Fruit fly (Drosophila melanogaster) whole organism, embryonic: ENCODE results near the gene kirre.

Source experiments
- Antp ChIP-seq: fragments of 200-800 bp; sonication (Bioruptor generic); optimal IDR thresholded peaks from 3 replicates; lab custom pipeline; 2016; ENCODE audit warnings: missing biosample characterization, missing genetic modification characterization
- Atf6 ChIP-seq: fragments of 200-800 bp; sonication (Bioruptor generic); IDR thresholded peaks from 2 replicates; pipeline ENCODE4 v1.3.6; 2022; ENCODE audit warnings: missing biosample characterization, missing genetic modification characterization
- Awh ChIP-seq: fragments of 200-800 bp; sonication (Bioruptor generic); IDR thresholded peaks from 2 replicates; pipeline ENCODE4, ENCODE4 v1.3.6; 2022; ENCODE audit warnings: missing biosample characterization, missing genetic modification characterization
- B-H2 ChIP-seq: fragments of 200-800 bp; sonication (Bioruptor generic); optimal IDR thresholded peaks from 2 replicates; lab custom pipeline; 2018; ENCODE audit warnings: missing biosample characterization, mild to moderate bottlenecking, missing genetic modification characterization
- CG10209 ChIP-seq: fragments of 200-800 bp; sonication (Bioruptor generic); optimal IDR thresholded peaks from 3 replicates; lab custom pipeline; 2017; ENCODE audit warnings: missing biosample characterization, mild to moderate bottlenecking, missing genetic modification characterization, missing genetic modification reagents
- CG1024 ChIP-seq: fragments of 200-800 bp; sonication (Bioruptor generic); IDR thresholded peaks from 2 replicates; pipeline ENCODE4 v1.3.6; 2022; ENCODE audit warnings: missing biosample characterization, missing genetic modification characterization
- CG11560 ChIP-seq: fragments of 200-800 bp; sonication (Bioruptor generic); IDR thresholded peaks from 3 replicates; pipeline ENCODE4 v1.3.6; 2022; ENCODE audit warnings: missing biosample characterization, missing genetic modification characterization
- CG12769 ChIP-seq: fragments of 200-800 bp; sonication (Bioruptor generic); optimal IDR thresholded peaks from 2 replicates; lab custom pipeline; 2019; ENCODE audit warnings: missing biosample characterization, mild to moderate bottlenecking, missing genetic modification characterization, moderate library complexity
- CG15011 ChIP-seq: fragments of 200-800 bp; sonication (Bioruptor generic); optimal IDR thresholded peaks from 3 replicates; lab custom pipeline; 2018; ENCODE audit warnings: missing biosample characterization, mild to moderate bottlenecking, missing genetic modification characterization
- CG16863 ChIP-seq: fragments of 200-800 bp; sonication (Bioruptor generic); optimal IDR thresholded peaks from 3 replicates; lab custom pipeline; 2016; ENCODE audit warnings: missing biosample characterization, missing genetic modification characterization
- CG18011 ChIP-seq: fragments of 200-800 bp; sonication (Bioruptor generic); optimal IDR thresholded peaks from 2 replicates; lab custom pipeline; 2017; ENCODE audit warnings: missing biosample characterization, missing genetic modification characterization, mild to moderate bottlenecking, moderate library complexity, missing genotype
- CG18262 ChIP-seq: fragments of 200-800 bp; optimal IDR thresholded peaks from 3 replicates; lab custom pipeline; 2019; ENCODE audit warnings: missing biosample characterization, mild to moderate bottlenecking, missing genetic modification characterization, moderate library complexity
- CG2116 ChIP-seq: fragments of 200-800 bp; sonication (Bioruptor generic); optimal IDR thresholded peaks from 3 replicates; lab custom pipeline; 2018; ENCODE audit warnings: missing biosample characterization, mild to moderate bottlenecking, missing genetic modification characterization
- CG3163 ChIP-seq: fragments of 200-800 bp; sonication (Bioruptor generic); optimal IDR thresholded peaks from 3 replicates; lab custom pipeline; 2016; ENCODE audit warnings: missing biosample characterization, missing genetic modification characterization
- CG32532 ChIP-seq: fragments of 200-800 bp; sonication (Bioruptor generic); IDR thresholded peaks from 2 replicates; pipeline ENCODE4 v1.3.6; 2022; ENCODE audit warnings: missing biosample characterization, missing genetic modification characterization
- CG3838 ChIP-seq: fragments of 200-800 bp; sonication (Bioruptor generic); optimal IDR thresholded peaks from 3 replicates; lab custom pipeline; 2016; ENCODE audit warnings: missing biosample characterization, missing genetic modification characterization
- CG42726 ChIP-seq: fragments of 200-800 bp; sonication (Bioruptor generic); IDR thresholded peaks from 2 replicates; pipeline ENCODE4 v1.3.6; 2022; ENCODE audit warnings: missing biosample characterization, missing genetic modification characterization; ENCODE audit not compliant: partially characterized antibody
- CG6654 ChIP-seq: fragments of 200-800 bp; sonication (Bioruptor generic); optimal IDR thresholded peaks from 2 replicates; lab custom pipeline; 2017; ENCODE audit warnings: missing biosample characterization, mild to moderate bottlenecking, missing genetic modification characterization
- CG6854 ChIP-seq: fragments of 200-800 bp; sonication (Bioruptor generic); optimal IDR thresholded peaks from 3 replicates; lab custom pipeline; 2017; ENCODE audit warnings: missing biosample characterization, mild to moderate bottlenecking, missing genetic modification characterization
- CG7271 ChIP-seq: fragments of 200-800 bp; sonication (Bioruptor generic); optimal IDR thresholded peaks from 2 replicates; lab custom pipeline; 2018; ENCODE audit warnings: missing biosample characterization, mild to moderate bottlenecking, missing genetic modification characterization, moderate library complexity
- CG8281 ChIP-seq: fragments of 200-800 bp; sonication (Bioruptor generic); optimal IDR thresholded peaks from 2 replicates; lab custom pipeline; 2018; ENCODE audit warnings: missing biosample characterization, mild to moderate bottlenecking, missing genetic modification characterization, moderate library complexity
- CG8924 ChIP-seq: fragments of 200-800 bp; optimal IDR thresholded peaks from 3 replicates; lab custom pipeline; 2019; ENCODE audit warnings: missing biosample characterization, mild to moderate bottlenecking, missing genetic modification characterization, moderate library complexity
- CoRest ChIP-seq: fragments of 200-800 bp; sonication (Bioruptor generic); optimal IDR thresholded peaks from 3 replicates; lab custom pipeline; 2018; ENCODE audit warnings: missing biosample characterization, mild to moderate bottlenecking, missing genetic modification characterization, moderate library complexity
- D ChIP-seq, 2 experiments: fragments of 200-800 bp in 1 of 2; fragments of >200 bp in 1 of 2; sonication (Bioruptor generic) in 1 of 2; optimal IDR thresholded peaks; 2 replicates in 1 of 2; 3 replicates in 1 of 2; lab custom pipeline; 2017; ENCODE audit warnings: mild to moderate bottlenecking in 1 of 2, missing biosample characterization in 1 of 2, missing genetic modification characterization in 1 of 2, missing genetic modification reagents in 1 of 2
- D19B ChIP-seq: fragments of 200-800 bp; sonication (Bioruptor generic); optimal IDR thresholded peaks from 2 replicates; lab custom pipeline; 2017; ENCODE audit warnings: missing biosample characterization, mild to moderate bottlenecking, missing genetic modification characterization
- Dp ChIP-seq: fragments of 200-800 bp; sonication (Bioruptor generic); optimal IDR thresholded peaks from 2 replicates; lab custom pipeline; 2018; ENCODE audit warnings: missing biosample characterization, mild to moderate bottlenecking, missing genetic modification characterization, moderate library complexity
- Ets65A ChIP-seq: fragments of 200-800 bp; sonication (Bioruptor generic); peaks from one replicate; lab custom pipeline; 2016; ENCODE audit warnings: missing biosample characterization, missing genetic modification characterization
- Jarid2 ChIP-seq: fragments of 200-800 bp; sonication (Bioruptor generic); optimal IDR thresholded peaks from 3 replicates; lab custom pipeline; 2017; ENCODE audit warnings: mild to moderate bottlenecking, missing biosample characterization, missing genetic modification reagents, missing genetic modification characterization
- Kr ChIP-seq: fragments of 200-800 bp; sonication (Bioruptor generic); optimal IDR thresholded peaks from 2 replicates; lab custom pipeline; 2017; ENCODE audit warnings: missing biosample characterization, mild to moderate bottlenecking, missing genetic modification characterization
- Lpt ChIP-seq: fragments of >200 bp; optimal IDR thresholded peaks from 2 replicates; lab custom pipeline; 2018; ENCODE audit warnings: missing biosample characterization, missing genetic modification characterization
- MTF-1 ChIP-seq: fragments of 200-800 bp; sonication (Bioruptor generic); optimal IDR thresholded peaks from 2 replicates; lab custom pipeline; 2018; ENCODE audit warnings: missing biosample characterization, mild to moderate bottlenecking, missing genetic modification characterization, borderline replicate concordance
- Mes4 ChIP-seq: fragments of 200-800 bp; sonication (Bioruptor generic); optimal IDR thresholded peaks from 2 replicates; lab custom pipeline; 2016; ENCODE audit warnings: missing biosample characterization, missing genetic modification characterization
- Myb ChIP-seq: fragments of 200-800 bp; sonication (Bioruptor generic); optimal IDR thresholded peaks from 2 replicates; lab custom pipeline; 2016; ENCODE audit warnings: missing biosample characterization, missing genetic modification characterization
- NC2α ChIP-seq: fragments of 200-800 bp; sonication (Bioruptor generic); optimal IDR thresholded peaks from 2 replicates; lab custom pipeline; 2016; ENCODE audit warnings: missing biosample characterization, missing genetic modification characterization
- ab ChIP-seq: fragments of 200-800 bp; sonication (Bioruptor generic); optimal IDR thresholded peaks from 2 replicates; lab custom pipeline; 2016; ENCODE audit warnings: missing biosample characterization, missing genetic modification characterization
- ac ChIP-seq: fragments of 200-800 bp; sonication (Bioruptor generic); optimal IDR thresholded peaks from 3 replicates; lab custom pipeline; 2017; ENCODE audit warnings: missing biosample characterization, mild to moderate bottlenecking, missing genetic modification characterization
- amos ChIP-seq: fragments of 200-800 bp; sonication (Bioruptor generic); IDR thresholded peaks from 2 replicates; pipeline ENCODE4 v1.3.6; 2022; ENCODE audit warnings: missing biosample characterization, missing genetic modification characterization; ENCODE audit not compliant: partially characterized antibody
- bigmax ChIP-seq: fragments of 200-800 bp; sonication (Bioruptor generic); optimal IDR thresholded peaks from 2 replicates; lab custom pipeline; 2018; ENCODE audit warnings: missing biosample characterization, mild to moderate bottlenecking, missing genetic modification characterization
- cg ChIP-seq: fragments of 200-800 bp; sonication (Bioruptor generic); optimal IDR thresholded peaks from 3 replicates; lab custom pipeline; 2019; ENCODE audit warnings: missing biosample characterization, mild to moderate bottlenecking, missing genetic modification characterization, moderate library complexity
- chn ChIP-seq: fragments of 200-800 bp; sonication (Bioruptor generic); optimal IDR thresholded peaks from 2 replicates; lab custom pipeline; 2016; ENCODE audit warnings: missing biosample characterization, missing genetic modification characterization
- corto ChIP-seq: fragments of 200-800 bp; sonication (Bioruptor generic); optimal IDR thresholded peaks from 2 replicates; lab custom pipeline; 2016; ENCODE audit warnings: missing biosample characterization, mild to moderate bottlenecking, missing genetic modification characterization, moderate library complexity
- croc ChIP-seq: fragments of 200-800 bp; sonication (Bioruptor generic); conservative IDR thresholded peaks from 3 replicates; pipeline ENCODE4 v1.3.6; 2022; ENCODE audit warnings: missing biosample characterization, missing genetic modification characterization
- fd96Cb ChIP-seq: fragments of 200-800 bp; sonication (Bioruptor generic); optimal IDR thresholded peaks from 2 replicates; lab custom pipeline; 2018; ENCODE audit warnings: missing biosample characterization, mild to moderate bottlenecking, missing genetic modification characterization, moderate library complexity
- ind ChIP-seq: fragments of 200-800 bp; sonication (Bioruptor generic); optimal IDR thresholded peaks from 3 replicates; lab custom pipeline; 2016; ENCODE audit warnings: missing biosample characterization, missing genetic modification characterization
- jigr1 ChIP-seq: fragments of 200-800 bp; sonication (Bioruptor generic); IDR thresholded peaks from 3 replicates; pipeline ENCODE4 v1.3.6; 2022; ENCODE audit warnings: missing biosample characterization, missing genetic modification characterization
- nerfin-2 ChIP-seq: fragments of 200-800 bp; sonication (Bioruptor generic); IDR thresholded peaks from 2 replicates; pipeline ENCODE4 v1.3.6; 2022; ENCODE audit warnings: missing biosample characterization, missing genetic modification characterization; ENCODE audit not compliant: partially characterized antibody
- sens-2 ChIP-seq: fragments of 200-800 bp; sonication (Bioruptor generic); IDR thresholded peaks from 2 replicates; pipeline ENCODE4 v1.3.6; 2022; ENCODE audit warnings: missing biosample characterization, missing genetic modification characterization
- slp2 ChIP-seq: fragments of 200-800 bp; sonication (Bioruptor generic); optimal IDR thresholded peaks from 2 replicates; lab custom pipeline; 2016; ENCODE audit warnings: missing biosample characterization, missing genetic modification characterization
- toy ChIP-seq: fragments of 200-800 bp; sonication (Bioruptor generic); IDR thresholded peaks from 2 replicates; pipeline ENCODE4 v1.3.6; 2022; ENCODE audit warnings: missing biosample characterization, missing genetic modification characterization
- trem ChIP-seq: fragments of 200-800 bp; optimal IDR thresholded peaks from 3 replicates; lab custom pipeline; 2019; ENCODE audit warnings: missing biosample characterization, mild to moderate bottlenecking, missing genetic modification characterization, moderate library complexity
- zfh1 ChIP-seq: fragments of 200-800 bp; sonication (Bioruptor generic); IDR thresholded peaks from 3 replicates; pipeline ENCODE4 v1.3.6; 2022; ENCODE audit warnings: missing biosample characterization, missing genetic modification characterization

The kirre gene

dm6 chrX:3036527-3036926 lies 296.3 kb downstream of the kirre start (continued):
- TF ChIP-seq Antp (GFP tag; lab: Kevin White, UChicago) (no peak), CG3838 (GFP tag; lab: Kevin White, UChicago) (no peak), ac (GFP tag; lab: Kevin White, UChicago) (no peak), D19B (no peak), CG6854 (GFP tag; lab: Kevin White, UChicago) (no peak), nerfin-2 (GFP tag; lab: Robert Waterston, UW) (no peak), CG18011 (GFP tag; lab: Kevin White, UChicago) (no peak), Kr (GFP tag; lab: Kevin White, UChicago) (no peak), MTF-1 (GFP tag; lab: Kevin White, UChicago) (no peak), croc (GFP tag; lab: Robert Waterston, UW) (peak; percentile 33; the same call in 2 of the 3 replicates), Mes4 (GFP tag; lab: Kevin White, UChicago) (no peak), CG15011 (no peak), CG10209 (GFP tag; lab: Kevin White, UChicago) (no peak), CG12769 (tag; lab: Kevin White, UChicago) (no peak), B-H2 (GFP tag; lab: Kevin White, UChicago) (no peak), Dp (GFP tag; lab: Kevin White, UChicago) (no peak), jigr1 (GFP tag; lab: Robert Waterston, UW) (no peak), ind (peak; percentile 33), CG42726 (GFP tag; lab: Robert Waterston, UW) (no peak), CoRest (tag; lab: Kevin White, UChicago) (no peak), trem (tag; lab: Kevin White, UChicago) (no peak), ab (no peak), slp2 (GFP tag; lab: Kevin White, UChicago) (no peak), Ets65A (GFP tag; lab: Kevin White, UChicago) (no peak), CG11560 (tag; lab: Robert Waterston, UW) (no peak), CG7271 (no peak), corto (GFP tag; lab: Kevin White, UChicago) (no peak), Awh (GFP tag; lab: Robert Waterston, UW) (no peak), Atf6 (GFP tag; lab: Robert Waterston, UW) (peak; percentile 35; the same call in 1 of the 2 replicates), CG2116 (GFP tag; lab: Kevin White, UChicago) (no peak), chn (GFP tag; lab: Kevin White, UChicago) (no peak), toy (GFP tag; lab: Robert Waterston, UW) (no peak), CG18262 (tag; lab: Kevin White, UChicago) (peak; percentile 23), amos (GFP tag; lab: Robert Waterston, UW) (no peak), sens-2 (GFP tag; lab: Robert Waterston, UW) (no peak), CG1024 (GFP tag; lab: Robert Waterston, UW) (no peak), zfh1 (GFP tag; lab: Robert Waterston, UW) (peak; percentile 37; the same call in 1 of the 3 replicates), D (optimal IDR thresholded peaks at IDR 0.05; lab: Kevin White, UChicago) (no peak), D (GFP tag; optimal IDR thresholded peaks at IDR 0.05; lab: Kevin White, UChicago) (peak; percentile 23), CG3163 (no peak), CG8281 (tag; lab: Kevin White, UChicago) (no peak), Lpt (GFP tag; lab: Kevin White, UChicago) (no peak), Jarid2 (GFP tag; lab: Kevin White, UChicago) (no peak), CG8924 (tag; lab: Kevin White, UChicago) (no peak), fd96Cb (peak; percentile 15), NC2α (GFP tag; lab: Kevin White, UChicago) (no peak), CG6654 (GFP tag; lab: Kevin White, UChicago) (no peak), Myb (GFP tag; lab: Kevin White, UChicago) (no peak), CG32532 (GFP tag; lab: Robert Waterston, UW) (peak; percentile 46; the same call in 1 of the 2 replicates), bigmax (GFP tag; lab: Kevin White, UChicago) (no peak), CG16863 (GFP tag; lab: Kevin White, UChicago) (no peak), cg (no peak)
